Worm (Caenorhabditis elegans) whole organism, L2 larva: Measurements from ENCODE around the gene F29A7.4.

Experiments
- C34F6.9 ChIP-seq: fragments of 150-350 bp; optimal IDR thresholded peaks from 2 replicates; lab custom pipeline; 2014; ENCODE audit warnings: missing biosample characterization, missing genetic modification characterization
- F13H6.1 ChIP-seq: sonication (generic microtip); optimal IDR thresholded peaks from 2 replicates; lab custom pipeline; 2016; ENCODE audit warnings: missing genetic modification characterization, missing compliant biosample characterization
- R02D3.7 ChIP-seq: fragments of 150-350 bp; optimal IDR thresholded peaks from 2 replicates; lab custom pipeline; 2014; ENCODE audit warnings: missing biosample characterization, missing genetic modification characterization
- Y55F3AM.14 ChIP-seq: fragments of 200-800 bp; sonication (Bioruptor generic); optimal IDR thresholded peaks from 2 replicates; lab custom pipeline; 2018; ENCODE audit warnings: mild to moderate bottlenecking, missing genetic modification characterization, missing compliant biosample characterization
- ZK546.5 ChIP-seq: sonication (generic microtip); optimal IDR thresholded peaks from 2 replicates; lab custom pipeline; 2017; ENCODE audit warnings: missing biosample characterization, missing genetic modification characterization
- alr-1 ChIP-seq: fragments of 150-350 bp; optimal IDR thresholded peaks from 2 replicates; lab custom pipeline; 2014; ENCODE audit warnings: missing biosample characterization, missing genetic modification characterization
- aly-2 ChIP-seq: fragments of 150-350 bp; optimal IDR thresholded peaks from 2 replicates; lab custom pipeline; 2014; ENCODE audit warnings: missing biosample characterization, missing genetic modification characterization
- ama-1 ChIP-seq: fragments of 150-350 bp; optimal IDR thresholded peaks from 2 replicates; lab custom pipeline; 2018; ENCODE audit warnings: inconsistent platforms
- ceh-16 ChIP-seq: fragments of 150-350 bp; optimal IDR thresholded peaks from 2 replicates; lab custom pipeline; 2014; ENCODE audit warnings: missing biosample characterization, missing genetic modification characterization
- ceh-82 ChIP-seq: fragments of 150-350 bp; optimal IDR thresholded peaks from 2 replicates; lab custom pipeline; 2014; ENCODE audit warnings: missing biosample characterization, missing genetic modification characterization
- crh-2 ChIP-seq: sonication (generic microtip); optimal IDR thresholded peaks from 2 replicates; lab custom pipeline; 2017; ENCODE audit warnings: missing biosample characterization, missing genetic modification characterization
- dmd-4 ChIP-seq: sonication (generic microtip); optimal IDR thresholded peaks from 2 replicates; lab custom pipeline; 2017; ENCODE audit warnings: missing biosample characterization, missing genetic modification characterization
- egl-27 ChIP-seq: sonication (generic microtip); optimal IDR thresholded peaks from 3 replicates; lab custom pipeline; 2017; ENCODE audit warnings: missing biosample characterization, missing genetic modification reagents, missing genetic modification characterization
- elt-3 ChIP-seq: sonication (generic microtip); optimal IDR thresholded peaks from 2 replicates; lab custom pipeline; 2017; ENCODE audit warnings: missing biosample characterization, missing genetic modification characterization
- gmeb-1 ChIP-seq: fragments of 150-350 bp; optimal IDR thresholded peaks from 2 replicates; lab custom pipeline; 2014; ENCODE audit warnings: missing biosample characterization, missing genetic modification characterization
- lin-13 ChIP-seq: fragments of 150-350 bp; optimal IDR thresholded peaks from 2 replicates; lab custom pipeline; 2014; ENCODE audit warnings: missing biosample characterization, missing genetic modification reagents, missing genetic modification characterization
- lin-39 ChIP-seq: fragments of 150-350 bp; optimal IDR thresholded peaks from 2 replicates; lab custom pipeline; 2014; ENCODE audit warnings: missing biosample characterization, missing genetic modification reagents, missing genetic modification characterization
- lsy-2 ChIP-seq, 2 experiments: fragments of 150-350 bp in 1 of 2; sonication (generic microtip) in 1 of 2; optimal IDR thresholded peaks; 2 replicates each; lab custom pipeline; 2014 to 2017; ENCODE audit warnings: missing biosample characterization in 2 of 2, missing genetic modification characterization in 2 of 2
- mab-5 ChIP-seq: fragments of 150-350 bp; optimal IDR thresholded peaks from 2 replicates; lab custom pipeline; 2014; ENCODE audit warnings: missing biosample characterization, missing genetic modification characterization
- mbf-1 ChIP-seq: sonication (generic microtip); optimal IDR thresholded peaks from 2 replicates; lab custom pipeline; 2017; ENCODE audit warnings: missing biosample characterization, missing genetic modification characterization
- mdl-1 ChIP-seq, 2 experiments: fragments of 150-350 bp in 1 of 2; sonication (generic microtip) in 1 of 2; optimal IDR thresholded peaks; 2 replicates each; lab custom pipeline; 2017; ENCODE audit warnings: missing biosample characterization in 2 of 2, missing genetic modification characterization in 2 of 2
- nhr-129 ChIP-seq: fragments of 150-350 bp; optimal IDR thresholded peaks from 2 replicates; lab custom pipeline; 2014; ENCODE audit warnings: missing biosample characterization, missing genetic modification characterization
- nhr-23 ChIP-seq: fragments of 150-350 bp; optimal IDR thresholded peaks from 2 replicates; lab custom pipeline; 2014; ENCODE audit warnings: missing biosample characterization, missing genetic modification reagents, missing genetic modification characterization
- nhr-237 ChIP-seq: fragments of 150-350 bp; optimal IDR thresholded peaks from 2 replicates; lab custom pipeline; 2014; ENCODE audit warnings: missing biosample characterization, missing genetic modification characterization
- nhr-25 ChIP-seq: fragments of 150-350 bp; sonication (generic microtip); optimal IDR thresholded peaks from 3 replicates; lab custom pipeline; 2014; ENCODE audit warnings: missing biosample characterization, missing genetic modification characterization
- nhr-6 ChIP-seq: fragments of 150-350 bp; optimal IDR thresholded peaks from 2 replicates; lab custom pipeline; 2014; ENCODE audit warnings: missing biosample characterization, missing genetic modification characterization
- sem-4 ChIP-seq: fragments of 150-350 bp; optimal IDR thresholded peaks from 2 replicates; lab custom pipeline; 2014; ENCODE audit warnings: missing biosample characterization, missing genetic modification reagents, missing genetic modification characterization
- sma-3 ChIP-seq: sonication (generic microtip); optimal IDR thresholded peaks from 2 replicates; lab custom pipeline; 2016; ENCODE audit warnings: missing genetic modification reagents, missing genetic modification characterization, missing compliant biosample characterization
- sma-9 ChIP-seq, 2 experiments: fragments of 150-350 bp in 1 of 2; sonication (generic microtip) in 1 of 2; optimal IDR thresholded peaks; 2 replicates each; lab custom pipeline; 2014 to 2016; ENCODE audit warnings: missing genetic modification characterization in 2 of 2, mild to moderate bottlenecking in 1 of 2, missing biosample characterization in 1 of 2, missing compliant biosample characterization in 1 of 2, missing genetic modification reagents in 1 of 2, moderate library complexity in 1 of 2
- snpc-4 ChIP-seq: fragments of 150-350 bp; optimal IDR thresholded peaks from 2 replicates; lab custom pipeline; 2014; ENCODE audit warnings: missing biosample characterization, missing genetic modification characterization
- unc-39 ChIP-seq: fragments of 150-350 bp; optimal IDR thresholded peaks from 2 replicates; lab custom pipeline; 2014; ENCODE audit warnings: missing biosample characterization, missing genetic modification characterization
- unc-62 ChIP-seq: fragments of 150-350 bp; optimal IDR thresholded peaks from 2 replicates; lab custom pipeline; 2014; ENCODE audit warnings: missing biosample characterization, missing genetic modification reagents, missing genetic modification characterization
- ztf-1 ChIP-seq: fragments of 200-800 bp; sonication (Bioruptor generic); conservative IDR thresholded peaks from 2 replicates; pipeline ENCODE4 v1.3.6; 2022; ENCODE audit warnings: missing genetic modification characterization, missing compliant biosample characterization
- ztf-11 ChIP-seq: sonication (generic microtip); optimal IDR thresholded peaks from 2 replicates; lab custom pipeline; 2017; ENCODE audit warnings: missing biosample characterization, missing genetic modification characterization
- ztf-4 ChIP-seq: fragments of 150-350 bp; optimal IDR thresholded peaks from 2 replicates; lab custom pipeline; 2014; ENCODE audit warnings: missing biosample characterization, missing genetic modification characterization

Gene F29A7.4

DNA sequence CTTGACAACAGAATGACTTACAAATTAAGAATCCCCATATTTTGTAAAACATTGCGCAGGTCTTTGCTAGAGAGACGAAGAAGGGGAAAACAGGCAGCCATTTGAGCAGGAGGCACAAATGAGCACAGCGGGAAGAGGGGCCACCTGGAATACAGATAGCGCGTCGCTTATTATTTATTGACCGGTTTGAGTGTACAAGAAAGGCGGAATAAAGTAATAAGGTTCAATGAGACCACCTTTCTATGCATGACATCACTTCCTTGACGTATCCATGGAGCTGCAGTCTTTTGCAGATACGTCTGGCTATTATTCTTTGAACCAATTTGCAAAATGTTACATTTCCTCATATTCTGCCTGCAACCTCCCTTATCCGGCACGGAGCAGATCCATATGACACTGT is 25.1 kb downstream of the F29A7.4 start, which contains the start of gene fbxb-111:
Gene fbxb-111, minus strand, starts transcription at position 101 of the 400 bp plus-strand sequence.
- TF ChIP-seq nhr-129 (tag; lab: Kevin White, UChicago) (no peak), gmeb-1 (no peak), ztf-4 (tag; lab: Kevin White, UChicago) (no peak), F13H6.1 (tag; lab: Kevin White, UChicago) (no peak), sma-9 (GFP tag; optimal IDR thresholded peaks at IDR 0.05; lab: Kevin White, UChicago) (no peak), sma-9 (tag; optimal IDR thresholded peaks at IDR 0.05; lab: Kevin White, UChicago) (no peak), crh-2 (no peak), ama-1 (no peak)

DNA sequence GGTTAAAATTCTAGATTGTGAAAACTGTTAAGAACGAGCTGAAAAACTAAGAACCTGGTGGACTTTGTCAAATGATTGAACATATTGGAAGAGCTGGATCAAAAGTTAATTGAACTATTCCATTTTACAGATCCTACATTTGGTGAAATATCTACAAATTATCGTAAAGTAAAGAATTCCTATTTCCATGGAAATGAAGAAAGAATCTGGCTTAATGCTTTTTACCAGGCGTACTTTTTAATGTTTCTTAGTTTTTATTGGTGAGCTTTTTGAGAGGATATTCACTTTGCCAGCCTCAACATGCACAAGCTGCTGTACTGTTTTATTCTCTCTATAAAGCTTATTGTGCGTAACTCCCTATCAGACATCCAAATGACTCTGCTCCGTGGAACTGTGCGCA is 28.0 kb downstream of the F29A7.4 start, which contains the start of gene F08D12.4:
Gene F08D12.4, plus strand, starts transcription at position 301 of the 400 bp plus-strand sequence.
- TF ChIP-seq ceh-82, result no peak
- no peak for TF ChIP-seq lin-13 (GFP tag; lab: Kevin White, UChicago)
- no peak for TF ChIP-seq egl-27 (tag; lab: Kevin White, UChicago)
- TF ChIP-seq nhr-25 (tag; lab: Kevin White, UChicago), result no peak
- no peak for TF ChIP-seq unc-62 (GFP tag; lab: Kevin White, UChicago)
- TF ChIP-seq nhr-23 (tag; lab: Kevin White, UChicago), result no peak
- no peak for TF ChIP-seq lin-39 (tag; lab: Kevin White, UChicago)
- no peak for TF ChIP-seq elt-3 (tag; lab: Kevin White, UChicago)
- no peak for TF ChIP-seq Y55F3AM.14 (GFP tag; lab: Kevin White, UChicago)
- no peak for TF ChIP-seq sem-4 (tag; lab: Kevin White, UChicago)
- no peak for TF ChIP-seq snpc-4
- no peak for TF ChIP-seq gmeb-1
- no peak for TF ChIP-seq nhr-237 (tag; lab: Kevin White, UChicago)
- TF ChIP-seq F13H6.1 (tag; lab: Kevin White, UChicago), result no peak
- no peak for TF ChIP-seq sma-9 (GFP tag; optimal IDR thresholded peaks at IDR 0.05; lab: Kevin White, UChicago)
- no peak for TF ChIP-seq sma-9 (tag; optimal IDR thresholded peaks at IDR 0.05; lab: Kevin White, UChicago)
- no peak for TF ChIP-seq ama-1

DNA sequence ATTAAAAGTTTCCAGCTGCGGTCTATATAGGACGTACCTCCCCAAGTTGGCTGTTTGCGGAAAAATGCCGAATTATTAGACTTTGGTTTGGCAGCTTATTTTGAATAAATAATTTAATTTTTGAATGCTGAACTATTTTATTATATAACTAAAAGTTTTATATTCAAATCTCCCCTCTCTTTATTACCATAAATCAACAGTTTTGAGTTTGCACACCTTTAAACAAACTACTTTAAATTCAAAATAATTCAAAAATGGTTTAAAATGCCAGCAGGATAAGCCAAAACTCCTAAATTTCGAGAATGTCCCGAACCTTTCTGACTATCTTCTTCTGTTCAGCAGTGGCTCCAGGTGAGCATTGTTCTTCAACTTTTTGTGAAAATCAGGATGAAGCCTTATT is 29.5 kb downstream of the F29A7.4 start, which contains the start of gene F08D12.3:
Gene F08D12.3, plus strand, starts transcription at position 301 of the 400 bp plus-strand sequence.
- TF ChIP-seq ceh-82 (no peak), sma-9 (GFP tag; optimal IDR thresholded peaks at IDR 0.05; lab: Kevin White, UChicago) (no peak), sma-9 (tag; optimal IDR thresholded peaks at IDR 0.05; lab: Kevin White, UChicago) (no peak), lin-39 (tag; lab: Kevin White, UChicago) (no peak), crh-2 (no peak), R02D3.7 (tag; lab: Kevin White, UChicago) (no peak), Y55F3AM.14 (GFP tag; lab: Kevin White, UChicago) (no peak), ztf-4 (tag; lab: Kevin White, UChicago) (no peak), mab-5 (tag; lab: Kevin White, UChicago) (no peak), nhr-6 (no peak), gmeb-1 (no peak), C34F6.9 (tag; lab: Kevin White, UChicago) (no peak), mbf-1 (tag; lab: Kevin White, UChicago) (no peak), alr-1 (tag; lab: Kevin White, UChicago) (no peak)

DNA sequence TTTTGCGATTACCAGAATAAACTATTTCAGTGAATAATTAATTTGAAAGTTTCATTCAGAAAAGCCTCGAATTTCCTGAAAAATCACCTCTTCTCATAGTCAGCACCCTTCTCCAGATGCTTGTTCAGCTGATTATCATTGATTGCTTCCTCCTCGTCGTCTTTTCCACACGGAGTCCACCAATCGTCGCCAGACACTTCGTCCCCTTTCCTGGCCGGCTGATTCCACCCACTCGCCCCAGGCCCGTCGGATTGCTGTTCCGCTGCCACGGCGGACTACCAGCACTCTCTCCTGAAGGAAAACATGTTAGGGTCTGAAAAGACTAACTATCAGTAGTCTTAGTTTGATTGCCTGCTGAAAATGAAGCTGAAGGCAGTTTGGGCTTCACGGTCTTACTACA is 31.0 kb downstream of the F29A7.4 start:
- TF ChIP-seq lsy-2 (tag; optimal IDR thresholded peaks at IDR 0.05; lab: Kevin White, UChicago) (no peak), ZK546.5 (no peak), snpc-4 (no peak)

DNA sequence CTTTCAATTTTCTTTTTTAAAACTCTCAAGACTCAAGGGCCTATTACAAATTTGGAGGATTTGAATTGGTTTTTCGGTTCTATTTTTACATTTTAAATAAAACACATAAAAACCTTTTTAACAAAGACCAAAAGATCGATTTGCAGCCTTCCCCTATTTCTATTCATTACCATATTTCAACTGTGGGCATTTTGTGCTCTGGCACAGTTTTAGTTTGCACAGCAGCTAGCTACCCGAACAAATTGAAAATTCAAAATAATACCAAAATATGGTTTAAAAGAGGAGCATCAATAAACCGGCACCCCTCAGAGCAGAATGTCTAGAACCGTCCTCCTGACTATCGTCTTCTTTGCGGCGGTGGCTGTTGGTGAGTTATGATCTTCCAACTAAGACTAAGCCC is 31.6 kb downstream of the F29A7.4 start, which contains the start of gene F08D12.2:
Gene F08D12.2, plus strand, starts transcription at position 301 of the 400 bp plus-strand sequence.
- no peak for TF ChIP-seq C34F6.9 (tag; lab: Kevin White, UChicago)
- TF ChIP-seq crh-2, result no peak
- no peak for TF ChIP-seq nhr-237 (tag; lab: Kevin White, UChicago)
- no peak for TF ChIP-seq dmd-4 (tag; lab: Kevin White, UChicago)
- TF ChIP-seq ztf-1, result no peak
- TF ChIP-seq nhr-129 (tag; lab: Kevin White, UChicago), result no peak
- no peak for TF ChIP-seq unc-62 (GFP tag; lab: Kevin White, UChicago)
- TF ChIP-seq unc-39, result no peak
- no peak for TF ChIP-seq ztf-11 (tag; lab: Kevin White, UChicago)
- no peak for TF ChIP-seq Y55F3AM.14 (GFP tag; lab: Kevin White, UChicago)
- TF ChIP-seq lin-13 (GFP tag; lab: Kevin White, UChicago), result no peak
- no peak for TF ChIP-seq sma-3
- TF ChIP-seq snpc-4, result no peak
- no peak for TF ChIP-seq aly-2
- TF ChIP-seq R02D3.7 (tag; lab: Kevin White, UChicago), result no peak
- TF ChIP-seq ceh-16 (tag; lab: Kevin White, UChicago), result no peak
- no peak for TF ChIP-seq mdl-1 (tag; optimal IDR thresholded peaks at IDR 0.05; lab: Kevin White, UChicago)
